Worm (Caenorhabditis elegans) whole organism, L4/young adult: ENCODE data around the gene nhl-1.

Experiments
- dao-5 ChIP-seq: sonication (generic microtip); optimal IDR thresholded peaks from 2 replicates; lab custom pipeline; 2016; ENCODE audit warnings: missing genotype, missing genetic modification characterization, moderate library complexity, missing compliant biosample characterization
- him-1 ChIP-seq: sonication (generic microtip); optimal IDR thresholded peaks from 2 replicates; lab custom pipeline; 2016; ENCODE audit warnings: missing genotype, missing genetic modification reagents, missing genetic modification characterization, missing compliant biosample characterization

DNA sequence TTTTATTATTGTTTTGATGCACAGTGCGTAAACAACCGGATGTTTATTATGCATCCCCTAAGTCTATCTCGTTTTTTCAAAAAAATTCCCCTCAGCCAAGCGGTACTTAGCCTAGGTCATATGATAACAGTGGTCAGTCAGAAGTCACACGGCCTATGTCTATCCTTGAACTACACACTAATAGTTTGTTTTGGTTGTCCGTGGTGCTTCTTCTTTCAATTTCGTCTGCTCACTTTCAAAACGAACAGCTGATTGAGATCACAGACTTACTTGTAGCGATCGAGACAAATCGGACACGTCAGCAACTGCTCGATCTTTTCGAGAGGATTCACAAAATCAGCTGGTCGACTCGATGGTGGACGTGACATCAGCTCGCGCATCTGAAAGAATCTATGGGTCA, 759 bp downstream of the nhl-1 start:
- TF ChIP-seq him-1 (tag; lab: Kevin White, UChicago) (no peak), dao-5 (tag; lab: Kevin White, UChicago) (no peak)
